Fruit fly (Drosophila melanogaster): Measurements from ENCODE around the gene Sfp84E.

dm6 chr3R:7968958-7969701 lies 11.0 kb downstream of the Sfp84E start:
- no peak for TF ChIP-seq CG17385 (GFP tag; optimal IDR thresholded peaks at IDR 0.05)
- no peak for TF ChIP-seq crc (GFP tag; optimal IDR thresholded peaks at IDR 0.05)
- no peak for TF ChIP-seq ERR (GFP tag; optimal IDR thresholded peaks at IDR 0.05)
- TF ChIP-seq trem (tag; optimal IDR thresholded peaks at IDR 0.05): no peak
- no peak for TF ChIP-seq rib (GFP tag; IDR thresholded peaks at IDR 0.05)
- TF ChIP-seq zfh2 (GFP tag; optimal IDR thresholded peaks at IDR 0.05): no peak
- TF ChIP-seq Lhr (GFP tag; optimal IDR thresholded peaks at IDR 0.05): no peak
- no peak for TF ChIP-seq CG4820 (GFP tag; optimal IDR thresholded peaks at IDR 0.05)
- no peak for TF ChIP-seq tll (GFP tag; optimal IDR thresholded peaks at IDR 0.05)
- no peak for TF ChIP-seq ind (GFP tag; optimal IDR thresholded peaks at IDR 0.05)
- TF ChIP-seq ems (GFP tag; optimal IDR thresholded peaks at IDR 0.05): no peak
- TF ChIP-seq CG16863 (GFP tag; optimal IDR thresholded peaks at IDR 0.05): no peak
- no peak for TF ChIP-seq psq (GFP tag; optimal IDR thresholded peaks at IDR 0.05)
